Worm (Caenorhabditis elegans): ENCODE measurements around the gene B0244.5.

B0244.5 gene

DNA sequence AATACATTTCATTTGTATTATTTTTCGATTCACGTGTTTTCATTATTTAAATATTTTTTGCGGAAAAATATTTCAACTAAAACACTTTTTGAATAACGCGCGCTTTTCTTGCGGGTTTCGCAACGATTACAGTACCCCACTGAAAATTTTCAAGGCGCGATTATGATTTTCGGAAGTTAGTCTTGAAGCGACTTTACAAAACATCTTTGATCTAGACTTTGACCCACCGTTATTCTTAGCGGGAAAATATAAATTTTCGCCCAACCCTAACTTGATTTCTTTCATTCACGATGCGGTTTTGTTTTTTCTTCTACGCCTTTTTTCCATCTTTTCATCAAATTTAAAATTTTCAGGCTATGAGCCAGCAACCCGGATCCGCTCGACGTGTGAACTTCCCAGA is 16.9 kb upstream of the B0244.5 start, which contains the start of gene egg-1 (continued):
- TF ChIP-seq lsl-1 (GFP tag; optimal IDR thresholded peaks at IDR 0.05) = peak; percentile 98
- TF ChIP-seq lin-35 (GFP tag; optimal IDR thresholded peaks at IDR 0.05) = peak in 2 of 3 experiments; percentile 51 to 62
- TF ChIP-seq pbrm-1 (GFP tag; IDR thresholded peaks at IDR 0.05) = peak; percentile 67
- TF ChIP-seq lin-54 (GFP tag; optimal IDR thresholded peaks at IDR 0.05) = peak; percentile 95
- TF ChIP-seq F55B11.4 (tag; optimal IDR thresholded peaks at IDR 0.05; ENCODE audit: borderline replicate concordance, insufficient read depth) = no peak
- TF ChIP-seq F52B5.7 (tag; optimal IDR thresholded peaks at IDR 0.05) = no peak
- TF ChIP-seq lag-1 (GFP tag; IDR thresholded peaks at IDR 0.05) = no peak
- TF ChIP-seq rpc-1 (optimal IDR thresholded peaks at IDR 0.05) = no peak
- no peak for TF ChIP-seq rpc-1 (tag; optimal IDR thresholded peaks at IDR 0.05)
- no peak for TF ChIP-seq Y56A3A.18 (GFP tag; IDR thresholded peaks at IDR 0.05)
- TF ChIP-seq ZK185.1 (tag; optimal IDR thresholded peaks at IDR 0.05; ENCODE audit: poor library complexity, severe bottlenecking) = no peak
- TF ChIP-seq aptf-3 (GFP tag; IDR thresholded peaks at IDR 0.05) = no peak
- peak; percentile 74 for TF ChIP-seq ztf-18 (tag; optimal IDR thresholded peaks at IDR 0.05)
- TF ChIP-seq mel-28 (tag; optimal IDR thresholded peaks at IDR 0.05; ENCODE audit: borderline replicate concordance) = no peak
- no peak for TF ChIP-seq let-526 (GFP tag; IDR thresholded peaks at IDR 0.05)
- no peak for TF ChIP-seq chd-7 (tag; optimal IDR thresholded peaks at IDR 0.05)
- TF ChIP-seq tlf-1 (GFP tag; optimal IDR thresholded peaks at IDR 0.05) = peak; percentile 90
- no peak for TF ChIP-seq mes-4 (tag; optimal IDR thresholded peaks at IDR 0.05)
- TF ChIP-seq hrde-1 (tag; optimal IDR thresholded peaks at IDR 0.05; ENCODE audit: borderline replicate concordance) = peak; percentile 8
- no peak for TF ChIP-seq egl-18 (GFP tag; IDR thresholded peaks at IDR 0.05)
- TF ChIP-seq ztf-25 (GFP tag; IDR thresholded peaks at IDR 0.05) = no peak
- TF ChIP-seq repo-1 (tag; optimal IDR thresholded peaks at IDR 0.05) = peak; percentile 12
- peak; percentile 93 for TF ChIP-seq D2030.7 (GFP tag; IDR thresholded peaks at IDR 0.05)
- TF ChIP-seq fkh-3 (tag; optimal IDR thresholded peaks at IDR 0.05) = no peak
- no peak for TF ChIP-seq nfyb-1 (GFP tag; IDR thresholded peaks at IDR 0.05)
- peak; percentile 78 for TF ChIP-seq B0019.2 (GFP tag; conservative IDR thresholded peaks at IDR 0.05)
- peak; percentile 70; the same call in 1 of the 2 replicates for TF ChIP-seq aptf-2 (GFP tag; conservative IDR thresholded peaks at IDR 0.05)
- peak; percentile 89 for TF ChIP-seq hsf-1 (GFP tag; IDR thresholded peaks at IDR 0.05)
- TF ChIP-seq snpc-3.4 (tag; optimal IDR thresholded peaks at IDR 0.05) = peak; percentile 93
- peak; percentile 85 for TF ChIP-seq him-1 (tag; optimal IDR thresholded peaks at IDR 0.05)
- TF ChIP-seq attf-3 (GFP tag; conservative IDR thresholded peaks at IDR 0.05) = peak; percentile 17; the same call in 1 of the 2 replicates
- TF ChIP-seq F22D6.2 (tag; optimal IDR thresholded peaks at IDR 0.05) = no peak
- TF ChIP-seq snpc-1.1 (tag; optimal IDR thresholded peaks at IDR 0.05; ENCODE audit: insufficient read depth) = peak; percentile 21
- 0 out of 2 replicates have a peak, but pooled peaks have one; percentile 17 for TF ChIP-seq Y53F4B.3 (GFP tag; IDR thresholded peaks at IDR 0.05)
- no peak for TF ChIP-seq die-1 (tag; optimal IDR thresholded peaks at IDR 0.05)
- TF ChIP-seq C06A6.2 (GFP tag; conservative IDR thresholded peaks at IDR 0.05) = no peak
- peak; percentile 87 for TF ChIP-seq dox-1 (GFP tag; IDR thresholded peaks at IDR 0.05)
- 0 out of 2 replicates have a peak, but pooled peaks have one; percentile 58 for TF ChIP-seq ztf-28 (GFP tag; IDR thresholded peaks at IDR 0.05)
- TF ChIP-seq ceh-100 (GFP tag; IDR thresholded peaks at IDR 0.05) = peak; percentile 53
- peak; percentile 95 for TF ChIP-seq dpl-1 (GFP tag; optimal IDR thresholded peaks at IDR 0.05)
- TF ChIP-seq F57C9.4 (tag; optimal IDR thresholded peaks at IDR 0.05) = no peak
- peak; percentile 61 for TF ChIP-seq hmg-1.2 (GFP tag; IDR thresholded peaks at IDR 0.05)
- no peak for TF ChIP-seq B0035.1 (tag; optimal IDR thresholded peaks at IDR 0.05)
- no peak for TF ChIP-seq zim-3 (tag; optimal IDR thresholded peaks at IDR 0.05)
- TF ChIP-seq bed-1 (GFP tag; IDR thresholded peaks at IDR 0.05) = no peak
- TF ChIP-seq K12H6.12 (tag; optimal IDR thresholded peaks at IDR 0.05) = no peak
- no peak for TF ChIP-seq nfya-2 (GFP tag; IDR thresholded peaks at IDR 0.05)
- TF ChIP-seq attf-5 (GFP tag; optimal IDR thresholded peaks at IDR 0.05) = no peak
- TF ChIP-seq ceh-91 (GFP tag; IDR thresholded peaks at IDR 0.05) = peak; percentile 96

Data from whole organism, young adult.